Fruit fly (Drosophila melanogaster) whole organism, embryonic: ENCODE measurements around the gene cactin.
A peak's percentile ranks its signal among the peaks of the same experiment; 100 is the strongest.

Experiments used
- BEAF-32 ChIP-seq: fragments of 200-800 bp; sonication (Bioruptor generic); optimal IDR thresholded peaks from 3 replicates; lab custom pipeline; 2017; ENCODE audit warnings: missing biosample characterization, missing genetic modification characterization, mild to moderate bottlenecking, moderate library complexity, missing genetic modification reagents
- C15 ChIP-seq: fragments of 200-800 bp; sonication (Bioruptor generic); IDR thresholded peaks from 3 replicates; pipeline ENCODE4 v1.3.6; 2022; ENCODE audit warnings: missing biosample characterization, missing genetic modification characterization
- CG10209 ChIP-seq: fragments of 200-800 bp; sonication (Bioruptor generic); optimal IDR thresholded peaks from 3 replicates; lab custom pipeline; 2017; ENCODE audit warnings: missing biosample characterization, mild to moderate bottlenecking, missing genetic modification characterization, missing genetic modification reagents
- CG10267 ChIP-seq: fragments of 200-800 bp; sonication (Bioruptor generic); optimal IDR thresholded peaks from 2 replicates; lab custom pipeline; 2018; ENCODE audit warnings: missing biosample characterization, mild to moderate bottlenecking, missing genetic modification characterization, moderate library complexity
- CG11696 ChIP-seq: fragments of 200-800 bp; sonication (Bioruptor generic); IDR thresholded peaks from 2 replicates; pipeline ENCODE4 v1.3.6; 2022; ENCODE audit warnings: missing biosample characterization, missing genetic modification characterization
- CG14710 ChIP-seq: fragments of 200-800 bp; sonication (Bioruptor generic); optimal IDR thresholded peaks from 3 replicates; lab custom pipeline; 2019; ENCODE audit warnings: missing biosample characterization, mild to moderate bottlenecking, missing genetic modification characterization, moderate library complexity
- CG15514 ChIP-seq: fragments of 200-800 bp; sonication (Bioruptor generic); optimal IDR thresholded peaks from 3 replicates; lab custom pipeline; 2017; ENCODE audit warnings: missing biosample characterization, missing genetic modification characterization, mild to moderate bottlenecking, moderate library complexity, missing genetic modification reagents
- CG16813 ChIP-seq: fragments of 200-800 bp; sonication (Bioruptor generic); IDR thresholded peaks from 3 replicates; pipeline ENCODE4 v1.3.6; 2022; ENCODE audit warnings: missing biosample characterization, missing genetic modification characterization; ENCODE audit not compliant: partially characterized antibody
- CG17186 ChIP-seq: fragments of 200-800 bp; sonication (Bioruptor generic); optimal IDR thresholded peaks from 3 replicates; lab custom pipeline; 2017; ENCODE audit warnings: missing biosample characterization, missing genetic modification reagents, missing genetic modification characterization
- CG18011 ChIP-seq: fragments of 200-800 bp; sonication (Bioruptor generic); optimal IDR thresholded peaks from 2 replicates; lab custom pipeline; 2017; ENCODE audit warnings: missing biosample characterization, missing genetic modification characterization, mild to moderate bottlenecking, moderate library complexity, missing genotype
- CG2199 ChIP-seq: fragments of 200-800 bp; sonication (Bioruptor generic); IDR thresholded peaks from 3 replicates; pipeline ENCODE4 v1.3.6; 2022; ENCODE audit warnings: missing biosample characterization, missing genetic modification characterization
- CG33213 ChIP-seq: fragments of 200-800 bp; sonication (Bioruptor generic); optimal IDR thresholded peaks from 3 replicates; lab custom pipeline; 2016; ENCODE audit warnings: missing biosample characterization, missing genetic modification characterization
- CG34422 ChIP-seq: fragments of 200-800 bp; sonication (Bioruptor generic); IDR thresholded peaks from 3 replicates; pipeline ENCODE4 v1.3.6; 2022; ENCODE audit warnings: missing biosample characterization, missing genetic modification characterization
- CG3995 ChIP-seq: fragments of 200-800 bp; sonication (Bioruptor generic); optimal IDR thresholded peaks from 3 replicates; lab custom pipeline; 2016; ENCODE audit warnings: missing biosample characterization, missing genetic modification characterization
- CG5245 ChIP-seq: fragments of 200-800 bp; sonication (Bioruptor generic); optimal IDR thresholded peaks from 3 replicates; lab custom pipeline; 2016; ENCODE audit warnings: missing biosample characterization, missing genetic modification characterization
- CG8290 ChIP-seq, 3 experiments: fragments of 200-800 bp; sonication (Bioruptor generic); optimal IDR thresholded peaks; 2 replicates each; lab custom pipeline; 2016 to 2019; ENCODE audit warnings: missing biosample characterization in 3 of 3, missing genetic modification characterization in 3 of 3, mild to moderate bottlenecking in 2 of 3, moderate library complexity in 1 of 3
- CG9797 ChIP-seq: fragments of 200-800 bp; sonication (Bioruptor generic); optimal IDR thresholded peaks from 3 replicates; lab custom pipeline; 2018; ENCODE audit warnings: missing biosample characterization, mild to moderate bottlenecking, missing genetic modification characterization
- Dfd ChIP-seq, 2 experiments: fragments of >200 bp; optimal IDR thresholded peaks; 2 replicates each; lab custom pipeline; 2017; ENCODE audit warnings: missing biosample characterization in 2 of 2, missing genetic modification characterization in 2 of 2
- Dref ChIP-seq: fragments of 200-800 bp; sonication (Bioruptor generic); IDR thresholded peaks from 2 replicates; pipeline ENCODE4 v1.3.6; 2022; ENCODE audit warnings: missing biosample characterization, missing genetic modification characterization
- E2f2 ChIP-seq: fragments of 200-800 bp; sonication (Bioruptor generic); IDR thresholded peaks from 2 replicates; pipeline ENCODE4 v1.3.6; 2022; ENCODE audit warnings: missing biosample characterization, missing genetic modification characterization
- HmgZ ChIP-seq: fragments of 200-800 bp; sonication (Bioruptor generic); optimal IDR thresholded peaks from 2 replicates; lab custom pipeline; 2018; ENCODE audit warnings: missing biosample characterization, mild to moderate bottlenecking, missing genetic modification characterization
- Hr78 ChIP-seq, 2 experiments: fragments of 200-800 bp in 1 of 2; fragments of >200 bp in 1 of 2; sonication (Bioruptor generic) in 1 of 2; optimal IDR thresholded peaks; 2 replicates each; lab custom pipeline; 2017 to 2019; ENCODE audit warnings: missing biosample characterization in 2 of 2, missing genetic modification characterization in 2 of 2, mild to moderate bottlenecking in 1 of 2, moderate library complexity in 1 of 2
- Lhr ChIP-seq: fragments of 200-800 bp; sonication (Bioruptor generic); optimal IDR thresholded peaks from 3 replicates; lab custom pipeline; 2017; ENCODE audit warnings: mild to moderate bottlenecking, missing biosample characterization, missing genetic modification reagents, missing genetic modification characterization
- Lpt ChIP-seq: fragments of >200 bp; optimal IDR thresholded peaks from 2 replicates; lab custom pipeline; 2018; ENCODE audit warnings: missing biosample characterization, missing genetic modification characterization
- MBD-R2 ChIP-seq: fragments of 200-800 bp; sonication (Bioruptor generic); IDR thresholded peaks from 2 replicates; pipeline ENCODE4 v1.3.6; 2022; ENCODE audit warnings: missing biosample characterization, missing genetic modification characterization
- Max ChIP-seq: fragments of 200-800 bp; sonication (Bioruptor generic); optimal IDR thresholded peaks from 2 replicates; lab custom pipeline; 2016; ENCODE audit warnings: missing biosample characterization, mild to moderate bottlenecking, missing genetic modification characterization
- Scr ChIP-seq: fragments of 200-800 bp; sonication (Bioruptor generic); IDR thresholded peaks from 2 replicates; pipeline ENCODE4 v1.3.6; 2022; ENCODE audit warnings: missing biosample characterization, missing genetic modification characterization; ENCODE audit not compliant: partially characterized antibody
- Sox100B ChIP-seq: fragments of 200-800 bp; sonication (Bioruptor generic); optimal IDR thresholded peaks from 3 replicates; lab custom pipeline; 2018; ENCODE audit warnings: missing biosample characterization, mild to moderate bottlenecking, missing genetic modification characterization
- Sry-δ ChIP-seq: fragments of 200-800 bp; sonication (Bioruptor generic); optimal IDR thresholded peaks from 2 replicates; lab custom pipeline; 2016; ENCODE audit warnings: missing biosample characterization, missing genetic modification characterization
- Xbp1 ChIP-seq: fragments of 200-800 bp; sonication (Bioruptor generic); optimal IDR thresholded peaks from 3 replicates; lab custom pipeline; 2016; ENCODE audit warnings: missing biosample characterization, mild to moderate bottlenecking, missing genetic modification characterization
- YL-1 ChIP-seq: fragments of 200-800 bp; sonication (Bioruptor generic); optimal IDR thresholded peaks from 3 replicates; lab custom pipeline; 2017; ENCODE audit warnings: missing biosample characterization, mild to moderate bottlenecking, missing genetic modification characterization
- abd-A ChIP-seq: fragments of 200-800 bp; sonication (Bioruptor generic); optimal IDR thresholded peaks from 3 replicates; lab custom pipeline; 2019; ENCODE audit warnings: missing biosample characterization, mild to moderate bottlenecking, missing genetic modification characterization, moderate library complexity
- al ChIP-seq: fragments of 200-800 bp; sonication (Bioruptor generic); IDR thresholded peaks from 2 replicates; pipeline ENCODE4 v1.3.6; 2022; ENCODE audit warnings: missing biosample characterization, missing genetic modification characterization
- amos ChIP-seq: fragments of 200-800 bp; sonication (Bioruptor generic); IDR thresholded peaks from 2 replicates; pipeline ENCODE4 v1.3.6; 2022; ENCODE audit warnings: missing biosample characterization, missing genetic modification characterization; ENCODE audit not compliant: partially characterized antibody
- bbx ChIP-seq: fragments of 200-800 bp; sonication (Bioruptor generic); IDR thresholded peaks from 2 replicates; pipeline ENCODE4 v1.3.6; 2022; ENCODE audit warnings: missing biosample characterization, missing genetic modification characterization; ENCODE audit not compliant: partially characterized antibody
- corto ChIP-seq: fragments of 200-800 bp; sonication (Bioruptor generic); optimal IDR thresholded peaks from 2 replicates; lab custom pipeline; 2016; ENCODE audit warnings: missing biosample characterization, mild to moderate bottlenecking, missing genetic modification characterization, moderate library complexity
- crp ChIP-seq, 2 experiments: fragments of 200-800 bp; sonication (Bioruptor generic); optimal IDR thresholded peaks; 2 replicates in 1 of 2; 3 replicates in 1 of 2; lab custom pipeline; 2017; ENCODE audit warnings: missing biosample characterization in 2 of 2, missing genetic modification characterization in 2 of 2, mild to moderate bottlenecking in 1 of 2, moderate library complexity in 1 of 2
- disco-r ChIP-seq: fragments of 200-800 bp; sonication (Bioruptor generic); optimal IDR thresholded peaks from 2 replicates; lab custom pipeline; 2016; ENCODE audit warnings: missing biosample characterization, missing genetic modification characterization
- gfzf ChIP-seq: fragments of 200-800 bp; sonication (Bioruptor generic); optimal IDR thresholded peaks from 2 replicates; lab custom pipeline; 2016; ENCODE audit warnings: missing biosample characterization, mild to moderate bottlenecking, missing genetic modification characterization, moderate library complexity
- lov ChIP-seq, 2 experiments: fragments of 200-800 bp in 1 of 2; fragments of >200 bp in 1 of 2; sonication (Bioruptor generic) in 1 of 2; IDR thresholded peaks in 1 of 2; optimal IDR thresholded peaks in 1 of 2; 2 replicates in 1 of 2; 3 replicates in 1 of 2; pipeline versions ENCODE4 v1.3.6 to Lab custom; 2017 to 2022; ENCODE audit warnings: missing biosample characterization in 1 of 2, missing genetic modification characterization in 1 of 2
- pzg ChIP-seq: fragments of 200-800 bp; sonication (Bioruptor generic); optimal IDR thresholded peaks from 3 replicates; lab custom pipeline; 2018; ENCODE audit warnings: missing biosample characterization, mild to moderate bottlenecking, missing genetic modification characterization, moderate library complexity
- sens ChIP-seq: fragments of 200-800 bp; sonication (Bioruptor generic); peaks from one replicate; lab custom pipeline; 2016; ENCODE audit warnings: missing biosample characterization, missing genetic modification characterization
- sr ChIP-seq: fragments of 200-800 bp; sonication (Bioruptor generic); IDR thresholded peaks from 3 replicates; pipeline ENCODE4 v1.3.6; 2022; ENCODE audit warnings: missing biosample characterization, missing genetic modification characterization
- sug ChIP-seq: fragments of 200-800 bp; optimal IDR thresholded peaks from 2 replicates; lab custom pipeline; 2019; ENCODE audit warnings: missing biosample characterization, mild to moderate bottlenecking, missing genetic modification characterization, moderate library complexity
- tna ChIP-seq: fragments of 200-800 bp; sonication (Bioruptor generic); IDR thresholded peaks from 2 replicates; pipeline ENCODE4 v1.3.6; 2022; ENCODE audit warnings: missing biosample characterization, missing genetic modification characterization; ENCODE audit not compliant: partially characterized antibody
- trem ChIP-seq: fragments of 200-800 bp; optimal IDR thresholded peaks from 3 replicates; lab custom pipeline; 2019; ENCODE audit warnings: missing biosample characterization, mild to moderate bottlenecking, missing genetic modification characterization, moderate library complexity
- unc-4 ChIP-seq: fragments of 200-800 bp; sonication (Bioruptor generic); IDR thresholded peaks from 2 replicates; pipeline ENCODE4 v1.3.6; 2022; ENCODE audit warnings: missing biosample characterization, missing genetic modification characterization; ENCODE audit not compliant: partially characterized antibody
- vvl ChIP-seq: fragments of 200-800 bp; sonication (Bioruptor generic); IDR thresholded peaks from 2 replicates; pipeline ENCODE4 v1.3.6; 2022; ENCODE audit warnings: missing biosample characterization, missing genetic modification characterization

cactin gene

DNA sequence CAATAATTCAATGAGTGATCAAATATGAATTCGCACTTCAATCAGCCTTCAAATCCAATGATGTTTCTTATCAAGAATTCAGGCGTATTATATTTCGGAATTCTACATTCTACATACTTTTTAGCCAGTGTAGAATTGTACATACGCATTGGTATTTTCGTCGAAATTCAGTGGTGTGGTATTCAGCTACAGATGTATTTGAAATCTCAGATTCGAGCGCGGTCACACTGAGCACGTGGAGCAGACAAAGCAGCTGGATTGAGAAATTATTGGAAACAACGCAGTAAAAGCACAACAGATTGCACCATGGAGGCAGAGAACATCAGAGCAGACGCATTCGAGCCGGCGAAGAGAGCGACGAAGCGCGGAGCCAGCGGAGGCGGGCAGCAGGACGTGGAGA is 32.6 kb upstream of the cactin start (continued):
- TF ChIP-seq Hr78 (GFP tag; optimal IDR thresholded peaks at IDR 0.05; lab: Kevin White, UChicago) (no peak), sug (tag; lab: Kevin White, UChicago) (peak; percentile 7), trem (tag; lab: Kevin White, UChicago) (peak; percentile 28), MBD-R2 (peak; percentile 87), Xbp1 (GFP tag; lab: Kevin White, UChicago) (no peak), Sry-δ (peak; percentile 9), pzg (peak; percentile 75), tna (GFP tag; lab: Robert Waterston, UW) (no peak), sens (GFP tag; lab: Kevin White, UChicago) (peak; percentile 9), unc-4 (GFP tag; lab: Robert Waterston, UW) (0 out of 2 replicates have a peak, but pooled peaks have one; percentile 16), CG2199 (GFP tag; lab: Robert Waterston, UW) (0 out of 3 replicates have a peak, but pooled peaks have one; percentile 31), CG11696 (GFP tag; lab: Robert Waterston, UW) (no peak), BEAF-32 (GFP tag; lab: Kevin White, UChicago) (peak; percentile 39), bbx (GFP tag; lab: Robert Waterston, UW) (0 out of 2 replicates have a peak, but pooled peaks have one; percentile 34), Lhr (peak; percentile 17), YL-1 (GFP tag; lab: Kevin White, UChicago) (peak; percentile 49), amos (GFP tag; lab: Robert Waterston, UW) (peak; percentile 41; the same call in 1 of the 2 replicates), CG18011 (peak; percentile 41), E2f2 (GFP tag; lab: Robert Waterston, UW) (peak; percentile 42), al (GFP tag; lab: Robert Waterston, UW) (no peak), CG8290 (GFP tag; optimal IDR thresholded peaks at IDR 0.05; lab: Kevin White, UChicago) (peak; percentile 7), CG8290 (tag; optimal IDR thresholded peaks at IDR 0.05; lab: Kevin White, UChicago) (peak in 1 of 2 experiments; percentile 46), abd-A (no peak), Scr (peak; percentile 17; the same call in 1 of the 2 replicates), CG9797 (peak; percentile 80), gfzf (GFP tag; lab: Kevin White, UChicago) (peak; percentile 82), Lpt (GFP tag; lab: Kevin White, UChicago) (no peak), CG14710 (tag; lab: Kevin White, UChicago) (peak; percentile 35), CG33213 (GFP tag; lab: Kevin White, UChicago) (no peak), CG34422 (GFP tag; lab: Robert Waterston, UW) (peak; percentile 41; the same call in 1 of the 3 replicates), CG15514 (GFP tag; lab: Kevin White, UChicago) (peak; percentile 7), HmgZ (tag; lab: Kevin White, UChicago) (peak; percentile 53), CG3995 (peak; percentile 7), Max (peak; percentile 78), CG17186 (peak; percentile 16), lov (optimal IDR thresholded peaks at IDR 0.05; lab: Kevin White, UChicago) (no peak), lov (GFP tag; IDR thresholded peaks at IDR 0.05; lab: Robert Waterston, UW) (no peak), vvl (no peak), disco-r (GFP tag; lab: Kevin White, UChicago) (no peak), CG10267 (peak; percentile 7), Dref (GFP tag; lab: Robert Waterston, UW) (peak; percentile 36; the same call in 1 of the 2 replicates), CG10209 (GFP tag; lab: Kevin White, UChicago) (no peak), corto (no peak), Sox100B (GFP tag; lab: Kevin White, UChicago) (no peak), crp (GFP tag; optimal IDR thresholded peaks at IDR 0.05; lab: Kevin White, UChicago) (peak in 1 of 2 experiments; percentile 74), CG5245 (GFP tag; lab: Kevin White, UChicago) (no peak), Dfd (GFP tag; optimal IDR thresholded peaks at IDR 0.05; lab: Kevin White, UChicago) (no peak), CG16813 (peak; percentile 43; the same call in 1 of the 3 replicates), sr (GFP tag; lab: Robert Waterston, UW) (no peak), C15 (GFP tag; lab: Robert Waterston, UW) (no peak)
